Worm (Caenorhabditis elegans) whole organism, L4 larva: ENCODE measurements around the gene C42D8.1.

Experiments
- F37D6.2 ChIP-seq: sonication (generic microtip); optimal IDR thresholded peaks from 2 replicates; lab custom pipeline; 2016; ENCODE audit warnings: mild to moderate bottlenecking, missing genetic modification characterization, missing compliant biosample characterization
- F49E8.2 ChIP-seq: sonication (generic microtip); optimal IDR thresholded peaks from 2 replicates; lab custom pipeline; 2016; ENCODE audit warnings: missing compliant biosample characterization, mild to moderate bottlenecking, missing genetic modification characterization, borderline replicate concordance
- Y105C5A.15 ChIP-seq: fragments of 200-800 bp; sonication (Bioruptor generic); IDR thresholded peaks from 2 replicates; pipeline ENCODE4 v1.3.6; 2022; ENCODE audit warnings: missing genetic modification characterization, missing compliant biosample characterization
- Y48G9A.11 ChIP-seq: fragments of 200-800 bp; sonication (Bioruptor generic); IDR thresholded peaks from 2 replicates; pipeline ENCODE4 v1.3.6; 2022; ENCODE audit warnings: missing genetic modification reagents, missing genetic modification characterization, missing compliant biosample characterization
- Y75B8A.6 ChIP-seq: fragments of 200-800 bp; sonication (Bioruptor generic); IDR thresholded peaks from 2 replicates; pipeline ENCODE4 v1.3.6; 2022; ENCODE audit warnings: missing genetic modification reagents, missing genetic modification characterization, missing compliant biosample characterization
- ZK337.2 ChIP-seq: fragments of 200-800 bp; sonication (Bioruptor generic); IDR thresholded peaks from 2 replicates; pipeline ENCODE4 v1.3.6; 2022; ENCODE audit warnings: missing genetic modification reagents, missing genetic modification characterization, missing compliant biosample characterization
- aha-1 ChIP-seq: fragments of 150-350 bp; peaks from one replicate; lab custom pipeline; 2014; ENCODE audit warnings: missing biosample characterization, missing genetic modification characterization
- ama-1 ChIP-seq: fragments of 150-350 bp; optimal IDR thresholded peaks from 2 replicates; lab custom pipeline; 2014; ENCODE audit warnings: inconsistent platforms, mixed read lengths
- attf-4 ChIP-seq: sonication (generic microtip); optimal IDR thresholded peaks from 3 replicates; lab custom pipeline; 2017; ENCODE audit warnings: missing biosample characterization, missing genetic modification characterization
- ceh-32 ChIP-seq: sonication (generic microtip); optimal IDR thresholded peaks from 2 replicates; lab custom pipeline; 2016; ENCODE audit warnings: mild to moderate bottlenecking, missing genetic modification characterization, missing compliant biosample characterization; ENCODE audit not compliant: poor library complexity
- ceh-44 ChIP-seq: fragments of 200-800 bp; sonication (Bioruptor generic); IDR thresholded peaks from 2 replicates; pipeline ENCODE4 v1.3.6; 2022; ENCODE audit warnings: missing genetic modification reagents, missing genetic modification characterization, missing compliant biosample characterization
- ceh-62 ChIP-seq: sonication (generic microtip); optimal IDR thresholded peaks from 2 replicates; lab custom pipeline; 2017; ENCODE audit warnings: missing biosample characterization, missing genetic modification characterization
- ceh-82 ChIP-seq: sonication (generic microtip); optimal IDR thresholded peaks from 2 replicates; lab custom pipeline; 2017; ENCODE audit warnings: missing biosample characterization, missing genetic modification characterization
- daf-19 ChIP-seq: fragments of 200-800 bp; sonication (Bioruptor generic); conservative IDR thresholded peaks from 2 replicates; pipeline ENCODE4 v1.3.6; 2022; ENCODE audit warnings: missing genetic modification characterization, missing compliant biosample characterization
- dmd-6 ChIP-seq: fragments of 200-800 bp; sonication (Bioruptor generic); IDR thresholded peaks from 2 replicates; pipeline ENCODE4 v1.3.6; 2022; ENCODE audit warnings: missing genetic modification reagents, missing genetic modification characterization, missing compliant biosample characterization
- dmd-8 ChIP-seq: fragments of 200-800 bp; sonication (Bioruptor generic); IDR thresholded peaks from 2 replicates; pipeline ENCODE4 v1.3.6; 2022; ENCODE audit warnings: missing genetic modification characterization, missing compliant biosample characterization
- dve-1 ChIP-seq: sonication (generic microtip); optimal IDR thresholded peaks from 2 replicates; lab custom pipeline; 2017; ENCODE audit warnings: antibody characterized with exemption, mild to moderate bottlenecking, missing genetic modification characterization, missing compliant biosample characterization; ENCODE audit not compliant: insufficient read depth
- egl-27 ChIP-seq: sonication (generic microtip); optimal IDR thresholded peaks from 3 replicates; lab custom pipeline; 2017; ENCODE audit warnings: missing biosample characterization, missing genetic modification reagents, missing genetic modification characterization
- egl-43 ChIP-seq: fragments of 200-800 bp; sonication (Bioruptor generic); IDR thresholded peaks from 2 replicates; pipeline ENCODE4 v1.3.6; 2022; ENCODE audit warnings: missing genetic modification reagents, missing genetic modification characterization, missing compliant biosample characterization
- fkh-10 ChIP-seq: fragments of 150-350 bp; optimal IDR thresholded peaks from 2 replicates; lab custom pipeline; 2014; ENCODE audit warnings: missing biosample characterization, missing genetic modification reagents, missing genetic modification characterization
- hlh-11 ChIP-seq: fragments of 200-800 bp; sonication (Bioruptor generic); optimal IDR thresholded peaks from 2 replicates; lab custom pipeline; 2018; ENCODE audit warnings: mild to moderate bottlenecking, missing genetic modification characterization, missing compliant biosample characterization
- hlh-30 ChIP-seq: sonication (generic microtip); optimal IDR thresholded peaks from 2 replicates; lab custom pipeline; 2017; ENCODE audit warnings: antibody characterized with exemption, mild to moderate bottlenecking, missing genetic modification characterization, missing compliant biosample characterization; ENCODE audit not compliant: insufficient read depth
- lim-7 ChIP-seq: fragments of 200-800 bp; sonication (Bioruptor generic); IDR thresholded peaks from 2 replicates; pipeline ENCODE4 v1.3.6; 2022; ENCODE audit warnings: missing genetic modification characterization, missing compliant biosample characterization
- lir-3 ChIP-seq: sonication (generic microtip); optimal IDR thresholded peaks from 2 replicates; lab custom pipeline; 2016; ENCODE audit warnings: mild to moderate bottlenecking, missing genetic modification characterization, missing compliant biosample characterization
- nhr-10 ChIP-seq: fragments of 150-350 bp; optimal IDR thresholded peaks from 2 replicates; lab custom pipeline; 2014; ENCODE audit warnings: missing biosample characterization, missing genetic modification characterization
- nhr-102 ChIP-seq: sonication (generic microtip); optimal IDR thresholded peaks from 2 replicates; lab custom pipeline; 2016; ENCODE audit warnings: mild to moderate bottlenecking, missing genetic modification characterization, moderate library complexity, missing compliant biosample characterization
- nhr-111 ChIP-seq: fragments of 200-800 bp; sonication (Bioruptor generic); optimal IDR thresholded peaks from 2 replicates; lab custom pipeline; 2018; ENCODE audit warnings: mild to moderate bottlenecking, missing genetic modification characterization, missing compliant biosample characterization
- nhr-237 ChIP-seq: sonication (generic microtip); optimal IDR thresholded peaks from 2 replicates; lab custom pipeline; 2017; ENCODE audit warnings: missing biosample characterization, missing genetic modification characterization
- nhr-41 ChIP-seq: fragments of 200-800 bp; sonication (Bioruptor generic); IDR thresholded peaks from 2 replicates; pipeline ENCODE4 v1.3.6; 2022; ENCODE audit warnings: missing genetic modification reagents, missing genetic modification characterization, missing compliant biosample characterization
- nhr-76 ChIP-seq: fragments of 150-350 bp; optimal IDR thresholded peaks from 2 replicates; lab custom pipeline; 2014; ENCODE audit warnings: missing biosample characterization, missing genetic modification characterization
- pha-4 ChIP-seq, 2 experiments: fragments of 150-350 bp in 1 of 2; fragments of 200-800 bp in 1 of 2; sonication (Bioruptor generic) in 1 of 2; IDR thresholded peaks in 1 of 2; optimal IDR thresholded peaks in 1 of 2; 2 replicates each; pipeline versions ENCODE4 v1.3.6 to Lab custom; 2014 to 2022; ENCODE audit warnings: missing genetic modification characterization in 2 of 2, missing genetic modification reagents in 2 of 2, missing biosample characterization in 1 of 2, missing compliant biosample characterization in 1 of 2
- php-3 ChIP-seq: fragments of 200-800 bp; sonication (Bioruptor generic); IDR thresholded peaks from 2 replicates; pipeline ENCODE4 v1.3.6; 2022; ENCODE audit warnings: missing genetic modification reagents, missing genetic modification characterization, missing compliant biosample characterization
- sdz-12 ChIP-seq: fragments of 200-800 bp; sonication (Bioruptor generic); optimal IDR thresholded peaks from 2 replicates; lab custom pipeline; 2018; ENCODE audit warnings: mild to moderate bottlenecking, missing genetic modification characterization, missing compliant biosample characterization
- snpc-4 ChIP-seq: fragments of 150-350 bp; optimal IDR thresholded peaks from 2 replicates; lab custom pipeline; 2014; ENCODE audit warnings: missing biosample characterization, missing genetic modification characterization
- tag-97 ChIP-seq: fragments of 200-800 bp; sonication (Bioruptor generic); IDR thresholded peaks from 2 replicates; pipeline ENCODE4 v1.3.6; 2022; ENCODE audit warnings: missing genetic modification characterization, missing compliant biosample characterization
- unc-62 ChIP-seq, 3 experiments: fragments of 150-350 bp in 1 of 3; sonication (generic microtip); optimal IDR thresholded peaks in 2 of 3; peaks in 1 of 3; 1 replicate in 1 of 3; 2 replicates in 2 of 3; lab custom pipeline; 2014 to 2017; ENCODE audit warnings: missing biosample characterization in 3 of 3, missing genetic modification characterization in 3 of 3, missing genetic modification reagents in 3 of 3, missing genotype in 1 of 3
- vab-7 ChIP-seq: fragments of 200-800 bp; sonication (Bioruptor generic); IDR thresholded peaks from 2 replicates; pipeline ENCODE4 v1.3.6; 2022; ENCODE audit warnings: missing genetic modification reagents, missing genetic modification characterization, missing compliant biosample characterization
- zfp-3 ChIP-seq: fragments of 200-800 bp; sonication (Bioruptor generic); conservative IDR thresholded peaks from 2 replicates; pipeline ENCODE4 v1.3.6; 2022; ENCODE audit warnings: missing genetic modification reagents, missing genetic modification characterization, missing compliant biosample characterization
- zip-2 ChIP-seq: fragments of 150-350 bp; optimal IDR thresholded peaks from 2 replicates; lab custom pipeline; 2014; ENCODE audit warnings: missing biosample characterization, missing genetic modification characterization
- ztf-7 ChIP-seq: fragments of 150-350 bp; optimal IDR thresholded peaks from 2 replicates; lab custom pipeline; 2014; ENCODE audit warnings: missing biosample characterization, missing genetic modification characterization

Gene C42D8.1

ce11 chrX:5087366-5087891 is 21.9 kb upstream of the C42D8.1 start, which contains the start of gene pnk-4:
pnk-4 (plus strand) TSS chrX:5087841.
- no peak for TF ChIP-seq ceh-62 (tag; lab: Kevin White, UChicago)
- no peak for TF ChIP-seq nhr-76 (tag; lab: Kevin White, UChicago)
- TF ChIP-seq ZK337.2, result no peak
- TF ChIP-seq aha-1 (tag; lab: Kevin White, UChicago), result peak; percentile 95
- TF ChIP-seq F37D6.2 (tag; lab: Kevin White, UChicago), result no peak
- peak; percentile 18 for TF ChIP-seq dve-1 (tag; lab: Kevin White, UChicago)
- peak; percentile 1 for TF ChIP-seq hlh-11 (tag; lab: Kevin White, UChicago)
- TF ChIP-seq dmd-6 (GFP tag; lab: Robert Waterston, UW), result 0 out of 2 replicates have a peak, but pooled peaks have one; percentile 7

ce11 chrX:5093997-5094396 is 15.3 kb upstream of the C42D8.1 start:
- TF ChIP-seq dmd-6 (GFP tag; lab: Robert Waterston, UW), result peak; percentile 50
- no peak for TF ChIP-seq ztf-7

DNA sequence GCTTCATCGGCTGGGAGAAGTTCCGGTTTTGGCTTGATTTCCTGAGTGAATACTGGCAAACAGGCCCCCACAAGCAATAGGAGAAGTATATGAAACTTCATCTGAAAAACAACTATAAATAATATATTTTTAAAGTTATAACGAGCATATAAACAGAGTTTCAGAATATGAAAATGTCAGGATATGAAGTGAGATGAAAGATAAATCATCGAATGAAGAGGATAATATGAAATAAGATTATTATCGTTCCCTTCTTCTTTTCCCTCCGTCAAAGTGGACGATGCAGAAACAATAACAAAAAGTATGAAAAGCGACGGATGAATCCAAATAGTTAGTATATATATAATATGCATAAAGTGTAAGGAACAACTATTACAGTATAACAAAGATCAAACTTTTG is 12.3 kb upstream of the C42D8.1 start, which contains the start of gene acn-1:
acn-1 (minus strand) TSS at position 101 of the 400 bp plus-strand sequence.
- TF ChIP-seq unc-62 (GFP tag; optimal IDR thresholded peaks at IDR 0.05 in 1 of 2; lab: Kevin White, UChicago) (peak in 1 of 2 experiments; percentile 37), unc-62 (tag; optimal IDR thresholded peaks at IDR 0.05; lab: Kevin White, UChicago) (no peak), pha-4 (GFP tag; IDR thresholded peaks at IDR 0.05; lab: Robert Waterston, UW) (no peak), pha-4 (tag; optimal IDR thresholded peaks at IDR 0.05; lab: Kevin White, UChicago) (no peak)

- TF ChIP-seq Y48G9A.11 (GFP tag; lab: Robert Waterston, UW), result no peak
- TF ChIP-seq aha-1 (tag; lab: Kevin White, UChicago), result peak; percentile 66
- TF ChIP-seq attf-4 (tag; lab: Kevin White, UChicago), result no peak
- TF ChIP-seq, all 104 proteins: peak for 1
These were observed 10.4 kb upstream of the C42D8.1 start for ce11 chrX:5098935-5099334.

- TF ChIP-seq ceh-82 (tag; lab: Kevin White, UChicago) (no peak), ceh-32 (no peak), Y75B8A.6 (GFP tag; lab: Robert Waterston, UW) (0 out of 2 replicates have a peak, but pooled peaks have one; percentile 42), lim-7 (GFP tag; lab: Robert Waterston, UW) (no peak), vab-7 (GFP tag; lab: Robert Waterston, UW) (no peak), F49E8.2 (tag; lab: Kevin White, UChicago) (no peak), lir-3 (no peak), Y105C5A.15 (GFP tag; lab: Robert Waterston, UW) (no peak), ceh-44 (GFP tag; lab: Robert Waterston, UW) (no peak), ama-1 (lab: Kevin White, UChicago) (no peak), hlh-30 (no peak), nhr-111 (GFP tag; lab: Kevin White, UChicago) (no peak), nhr-10 (tag; lab: Kevin White, UChicago) (no peak), dve-1 (tag; lab: Kevin White, UChicago) (peak; percentile 66), tag-97 (no peak), daf-19 (GFP tag; lab: Robert Waterston, UW) (no peak), sdz-12 (GFP tag; lab: Kevin White, UChicago) (no peak), nhr-102 (tag; lab: Kevin White, UChicago) (no peak), hlh-11 (tag; lab: Kevin White, UChicago) (peak; percentile 36), fkh-10 (no peak), nhr-237 (tag; lab: Kevin White, UChicago) (no peak), egl-27 (tag; lab: Kevin White, UChicago) (no peak), dmd-8 (GFP tag; lab: Robert Waterston, UW) (no peak), nhr-41 (GFP tag; lab: Robert Waterston, UW) (no peak), aha-1 (tag; lab: Kevin White, UChicago) (no peak), zip-2 (tag; lab: Kevin White, UChicago) (no peak), zfp-3 (GFP tag; lab: Robert Waterston, UW) (0 out of 2 replicates have a peak, but pooled peaks have one; percentile 45), snpc-4 (tag; lab: Kevin White, UChicago) (no peak), egl-43 (0 out of 2 replicates have a peak, but pooled peaks have one; percentile 26), php-3 (GFP tag; lab: Robert Waterston, UW) (peak; percentile 50; the same call in 1 of the 2 replicates)
These were observed 8.4 kb upstream of the C42D8.1 start, which contains the start of gene vit-2 for ce11 chrX:5100738-5101379. vit-2 (plus strand) TSS chrX:5101042.
